Fruit fly (Drosophila melanogaster) S2 (cell line): ENCODE data around the gene CG17855.

Source experiments
- CG8478 ChIP-seq: fragments of >200 bp; optimal IDR thresholded peaks from 2 replicates; lab custom pipeline; 2018
- CTCF ChIP-seq, 2 experiments: fragments of >200 bp; optimal IDR thresholded peaks; 2 replicates each; lab custom pipeline; 2018

The CG17855 gene

DNA sequence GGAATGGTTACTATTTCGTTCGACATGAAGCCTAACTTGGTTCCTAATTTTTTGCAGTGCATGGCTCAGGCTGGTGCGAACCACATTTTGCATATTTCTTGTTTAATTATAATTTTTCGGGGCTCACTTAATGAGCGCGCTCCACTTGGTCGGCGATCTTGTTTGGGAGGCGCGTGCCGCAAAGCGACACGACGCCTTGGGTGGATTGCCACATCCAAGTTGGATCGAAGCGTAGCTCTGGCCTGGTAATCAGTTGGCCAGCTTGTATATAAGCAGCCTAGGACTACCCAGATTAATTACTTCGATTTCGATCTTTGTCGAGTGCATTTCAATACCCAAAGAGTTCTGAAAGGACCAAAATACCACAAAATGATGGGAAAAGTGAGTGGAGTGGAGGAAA lies 2.3 kb downstream of the CG17855 start, which contains the start of gene Cpr30B:
Cpr30B (plus strand) TSS at position 301 of the 400 bp plus-strand sequence.
- TF ChIP-seq CTCF (optimal IDR thresholded peaks at IDR 0.05; lab: Kevin White, UChicago) (no peak), CG8478 (no peak)

DNA sequence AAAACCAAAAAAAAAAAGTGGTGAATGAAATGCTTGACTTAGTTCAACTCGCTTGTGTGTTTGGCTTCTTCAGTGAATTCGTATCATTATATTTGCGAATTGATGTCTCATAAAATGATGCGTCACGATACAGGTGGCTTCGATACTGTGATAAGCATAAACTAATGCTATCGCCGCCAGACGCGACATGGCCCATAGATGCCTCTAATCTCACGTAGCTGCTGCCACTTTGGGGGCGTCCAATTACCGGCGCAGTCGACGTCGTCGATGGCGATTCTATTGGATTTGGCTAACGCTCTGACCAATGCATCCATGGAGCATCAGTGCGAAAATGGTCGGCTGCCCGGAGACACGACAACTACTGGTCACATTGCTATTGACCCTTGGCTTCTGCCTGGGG lies 3.5 kb downstream of the CG17855 start, which contains the start of gene CG13113:
CG13113 (plus strand) TSS at position 301 of the 400 bp plus-strand sequence.
- TF ChIP-seq CTCF (optimal IDR thresholded peaks at IDR 0.05; lab: Kevin White, UChicago): no peak
- no peak for TF ChIP-seq CG8478

DNA sequence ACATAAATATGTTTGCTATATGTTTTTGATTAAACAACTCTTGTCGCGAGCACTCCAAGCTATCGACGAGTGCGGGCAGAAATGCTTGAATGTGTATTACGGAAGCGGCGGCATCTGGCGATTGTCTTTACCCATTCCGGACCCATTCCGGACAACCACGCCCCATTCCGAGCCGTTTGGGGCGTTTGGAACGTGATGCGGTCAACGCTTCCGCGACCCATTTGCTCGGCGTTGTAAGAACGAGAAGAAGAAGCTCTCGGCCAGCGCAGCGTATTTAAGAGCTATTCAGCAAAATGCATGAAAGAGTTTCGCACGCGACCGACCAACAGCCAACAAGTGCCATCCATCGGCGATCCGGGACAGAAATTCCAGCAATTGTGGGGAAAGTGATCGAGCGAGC lies 5.2 kb downstream of the CG17855 start, which contains the start of gene CG13114:
CG13114 (plus strand) TSS at position 301 of the 400 bp plus-strand sequence.
- TF ChIP-seq CG8478: no peak
- no peak for TF ChIP-seq CTCF (optimal IDR thresholded peaks at IDR 0.05; lab: Kevin White, UChicago)

DNA sequence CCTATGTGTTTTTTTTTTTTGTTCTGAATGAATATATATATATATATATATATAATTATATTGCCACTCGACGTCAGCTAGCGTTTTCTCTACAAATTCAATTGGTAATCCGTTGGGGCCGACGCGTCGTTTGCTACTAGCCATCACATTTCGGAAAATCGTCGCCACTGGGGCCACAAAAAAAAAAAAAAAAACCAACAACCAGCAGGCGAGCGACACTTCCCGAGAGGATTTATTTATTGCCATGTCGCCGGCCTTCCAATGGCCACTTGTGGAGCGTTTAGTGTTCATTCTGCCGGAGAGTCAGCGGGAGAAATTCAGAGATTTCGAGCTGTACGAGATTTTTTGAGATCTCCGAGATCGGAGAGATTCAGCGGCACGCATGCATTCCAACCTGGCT lies 10.6 kb downstream of the CG17855 start:
- TF ChIP-seq CG8478 (no peak), CTCF (optimal IDR thresholded peaks at IDR 0.05; lab: Kevin White, UChicago) (no peak)

DNA sequence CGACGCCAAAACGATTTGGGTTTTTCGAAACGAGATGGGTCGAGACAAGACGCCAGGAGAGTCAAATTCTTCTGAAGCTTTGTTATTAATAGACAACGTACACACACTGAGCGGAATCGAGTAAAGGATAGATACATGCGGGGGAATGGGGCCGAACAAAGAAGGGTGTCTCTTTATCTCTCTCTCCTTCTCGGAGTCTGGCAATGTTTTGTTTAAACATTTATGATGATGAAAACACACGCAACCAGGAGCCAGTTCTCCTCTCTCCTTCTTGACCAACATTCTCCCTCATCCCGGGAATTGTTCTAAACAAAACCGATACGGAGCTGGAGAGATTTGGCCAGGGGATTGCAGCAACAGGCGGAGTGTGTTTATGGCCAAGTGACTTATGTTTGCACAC lies 17.5 kb downstream of the CG17855 start:
- TF ChIP-seq CTCF (optimal IDR thresholded peaks at IDR 0.05; lab: Kevin White, UChicago) (no peak), CG8478 (no peak)

DNA sequence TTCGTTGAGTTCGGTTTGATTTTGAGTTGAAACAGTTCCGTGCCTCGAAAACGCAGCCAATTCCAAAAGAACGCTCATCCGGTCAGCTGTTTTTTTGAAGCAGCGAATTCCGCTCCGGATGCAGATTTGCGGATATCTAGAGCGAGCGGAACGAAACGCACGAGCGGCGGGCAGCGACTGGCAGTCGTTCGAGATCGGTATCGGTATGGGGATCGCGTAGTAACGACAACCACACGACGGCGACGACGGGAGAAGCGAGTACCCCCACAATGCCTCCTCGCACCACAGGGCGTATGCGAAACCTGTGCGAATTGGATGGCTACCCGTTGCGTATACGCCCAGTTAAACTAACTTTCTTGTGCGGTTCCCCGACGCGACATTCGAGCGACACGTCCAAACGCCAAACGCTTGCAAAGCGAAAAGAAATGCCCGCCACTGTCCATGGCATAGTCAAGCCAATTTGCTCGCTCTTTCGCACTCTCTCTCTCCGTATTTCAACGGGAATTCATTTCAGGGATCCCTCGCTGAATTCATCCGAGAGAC lies 19.8 kb downstream of the CG17855 start:
- no peak for TF ChIP-seq CG8478
- no peak for TF ChIP-seq CTCF (optimal IDR thresholded peaks at IDR 0.05; lab: Kevin White, UChicago)

DNA sequence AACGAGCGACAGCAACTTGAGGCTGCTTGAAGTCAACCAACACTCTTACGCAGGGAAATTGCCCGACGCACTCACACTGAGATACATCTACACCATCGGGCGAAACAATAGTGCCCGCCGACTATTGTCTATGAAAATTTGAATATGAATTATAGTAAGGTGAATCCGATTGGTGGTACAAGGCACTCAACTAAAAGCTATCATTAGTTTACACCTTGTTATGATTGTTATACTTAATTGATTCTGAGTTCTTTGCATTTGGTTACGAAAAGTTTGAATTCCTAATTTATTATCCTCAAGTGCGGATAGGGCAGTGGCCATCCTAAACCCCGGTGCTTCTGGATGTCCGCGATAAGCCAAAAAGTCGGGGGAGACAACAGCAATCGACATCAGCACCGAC lies 22.4 kb downstream of the CG17855 start:
- TF ChIP-seq CTCF (optimal IDR thresholded peaks at IDR 0.05; lab: Kevin White, UChicago): no peak
- TF ChIP-seq CG8478: no peak

DNA sequence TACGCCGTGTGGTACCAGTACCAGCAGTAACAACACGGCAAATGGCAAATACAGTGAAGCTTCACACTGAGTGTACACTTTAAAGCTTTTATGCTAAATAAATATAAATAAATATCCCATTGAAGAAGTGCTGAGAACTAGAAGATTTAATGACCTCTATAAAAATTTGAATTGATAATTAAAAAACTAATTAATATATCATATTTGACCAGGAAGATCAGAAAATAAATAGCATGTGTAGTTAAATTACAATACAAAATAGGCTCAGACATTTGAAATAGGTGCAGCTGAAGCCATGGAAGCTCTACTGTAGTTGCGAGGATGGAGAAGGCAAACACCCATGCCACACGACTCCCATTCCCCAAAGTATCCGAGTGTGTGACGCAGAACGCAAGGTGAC lies 24.2 kb downstream of the CG17855 start:
- TF ChIP-seq CTCF (optimal IDR thresholded peaks at IDR 0.05; lab: Kevin White, UChicago) (no peak), CG8478 (no peak)

DNA sequence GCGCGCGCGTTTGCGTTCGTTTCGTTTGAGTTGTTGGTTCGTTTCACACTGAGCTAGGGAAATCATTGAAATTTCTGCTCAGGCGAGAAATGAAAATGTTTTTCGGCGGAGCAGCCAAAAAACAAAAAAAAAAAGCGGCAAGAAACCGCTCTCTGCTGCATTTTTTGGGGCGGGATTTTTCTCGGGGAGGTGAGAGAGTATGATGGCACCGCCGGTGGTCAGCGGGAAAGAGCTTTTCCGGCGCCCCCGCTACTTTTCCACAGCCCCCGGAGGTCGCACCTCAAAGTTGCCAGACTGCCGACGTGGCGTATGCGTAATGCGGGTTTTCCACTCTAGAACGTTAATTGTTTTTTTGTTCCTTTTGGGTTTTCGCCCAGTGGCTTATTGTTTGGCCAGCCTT lies 25.1 kb downstream of the CG17855 start, which contains the start of gene CG46468:
CG46468 (minus strand) TSS at position 52 of the 400 bp plus-strand sequence.
- TF ChIP-seq CG8478 (no peak), CTCF (optimal IDR thresholded peaks at IDR 0.05; lab: Kevin White, UChicago) (no peak)

DNA sequence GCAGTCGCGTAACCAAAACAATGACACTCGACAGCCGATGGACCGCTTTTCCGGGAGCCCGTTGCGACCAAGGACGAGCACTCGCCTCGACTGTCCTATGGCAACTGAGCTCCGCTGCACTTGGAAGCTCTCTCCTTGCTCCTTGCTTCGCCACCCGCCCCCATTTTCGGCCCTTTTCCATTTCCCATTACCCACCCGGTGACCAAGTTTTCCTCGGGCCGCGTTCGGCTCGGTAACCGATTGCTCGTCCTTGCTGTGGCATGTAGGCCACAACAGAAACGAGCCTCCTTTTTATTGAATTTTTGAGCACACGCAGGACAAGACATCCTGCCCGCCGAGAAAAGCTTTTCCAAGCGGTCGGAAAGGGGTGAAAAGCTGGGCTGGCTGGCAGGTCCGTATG lies 26.3 kb downstream of the CG17855 start, which contains the start of gene jp:
jp (minus strand) TSS at position 95 of the 400 bp plus-strand sequence.
- TF ChIP-seq CTCF (optimal IDR thresholded peaks at IDR 0.05; lab: Kevin White, UChicago): no peak
- no peak for TF ChIP-seq CG8478

DNA sequence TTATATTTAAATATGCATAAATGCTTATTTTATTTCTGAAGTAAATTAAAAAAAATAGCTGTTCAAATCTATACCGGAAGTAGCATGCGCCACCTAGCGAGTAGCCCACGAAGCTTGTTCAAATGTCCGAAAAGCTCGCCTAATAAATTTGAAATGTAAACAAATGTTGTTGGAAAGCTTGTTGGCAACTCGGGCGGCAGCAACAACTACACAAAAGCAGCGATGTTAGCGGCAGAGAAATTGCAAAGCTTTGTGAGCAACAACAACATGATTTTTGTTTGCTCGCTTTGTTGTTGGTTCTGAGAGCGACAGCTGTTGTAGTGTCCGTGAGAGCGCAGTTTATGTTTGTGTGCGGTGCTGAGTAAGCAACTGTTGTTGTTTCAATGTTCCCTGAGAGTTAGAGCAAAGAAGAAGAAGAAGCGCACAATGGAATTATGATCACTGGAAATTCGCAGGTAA lies 27.1 kb downstream of the CG17855 start:
- TF ChIP-seq CG8478: no peak
- peak; percentile 63 to 65 for TF ChIP-seq CTCF (optimal IDR thresholded peaks at IDR 0.05; lab: Kevin White, UChicago)

DNA sequence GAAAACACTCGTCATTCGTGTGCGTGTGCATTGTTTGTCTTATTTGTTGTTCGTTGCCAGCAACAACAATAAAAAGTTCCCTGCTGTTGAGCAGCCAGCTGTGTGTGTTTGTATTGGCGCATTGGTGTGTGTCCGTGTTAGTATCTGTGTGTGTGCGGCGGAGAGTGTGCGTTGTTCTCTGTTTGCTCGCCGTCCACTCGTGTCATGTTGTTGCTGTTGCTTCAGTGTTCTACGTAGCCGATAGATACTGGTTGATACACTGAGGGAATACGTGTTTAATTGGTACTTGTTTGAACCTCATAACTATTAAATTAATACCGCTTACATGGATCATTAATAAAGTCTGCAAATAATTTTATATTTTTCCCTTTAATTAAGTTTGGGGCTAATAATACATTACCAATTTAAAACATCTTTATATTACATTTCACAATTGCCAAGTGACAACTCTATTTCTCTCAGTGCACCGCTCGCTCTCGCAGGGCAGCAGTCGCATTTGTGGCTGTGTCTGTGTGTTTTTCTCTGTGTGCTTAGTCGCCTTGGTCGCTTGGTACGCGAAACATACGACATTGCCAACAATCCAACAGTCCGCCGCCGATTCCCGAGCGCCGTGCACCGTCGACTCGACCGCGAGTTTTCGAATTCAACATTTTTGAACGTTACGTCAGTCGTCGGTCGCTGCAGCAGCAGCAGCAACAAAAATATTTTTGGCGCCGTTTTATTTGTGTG lies 28.2 kb downstream of the CG17855 start, which contains the start of gene brwl:
brwl (plus strand) TSS at position 531 of the 729 bp plus-strand sequence.
- TF ChIP-seq CTCF (optimal IDR thresholded peaks at IDR 0.05; lab: Kevin White, UChicago): no peak
- TF ChIP-seq CG8478: no peak

DNA sequence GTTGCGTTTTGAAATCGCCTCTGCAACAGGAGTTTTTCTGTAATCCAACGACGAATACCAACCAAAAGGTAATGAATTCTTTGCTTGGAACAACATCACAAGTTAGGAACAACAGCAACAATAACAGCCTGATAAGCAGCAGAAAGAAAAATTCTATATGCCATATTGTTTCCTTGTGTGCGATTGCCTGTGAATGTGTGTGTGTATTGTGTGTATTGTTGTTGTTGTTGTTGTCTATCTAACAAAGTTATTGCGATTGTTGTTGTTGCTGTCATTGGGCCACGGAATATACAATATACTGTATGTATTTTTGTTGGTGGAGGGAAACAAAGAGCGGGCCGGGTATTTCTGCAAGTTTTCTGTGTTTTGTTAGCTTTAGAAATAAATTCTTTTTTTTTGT lies 28.8 kb downstream of the CG17855 start:
- TF ChIP-seq CG8478 (no peak), CTCF (optimal IDR thresholded peaks at IDR 0.05; lab: Kevin White, UChicago) (no peak)

DNA sequence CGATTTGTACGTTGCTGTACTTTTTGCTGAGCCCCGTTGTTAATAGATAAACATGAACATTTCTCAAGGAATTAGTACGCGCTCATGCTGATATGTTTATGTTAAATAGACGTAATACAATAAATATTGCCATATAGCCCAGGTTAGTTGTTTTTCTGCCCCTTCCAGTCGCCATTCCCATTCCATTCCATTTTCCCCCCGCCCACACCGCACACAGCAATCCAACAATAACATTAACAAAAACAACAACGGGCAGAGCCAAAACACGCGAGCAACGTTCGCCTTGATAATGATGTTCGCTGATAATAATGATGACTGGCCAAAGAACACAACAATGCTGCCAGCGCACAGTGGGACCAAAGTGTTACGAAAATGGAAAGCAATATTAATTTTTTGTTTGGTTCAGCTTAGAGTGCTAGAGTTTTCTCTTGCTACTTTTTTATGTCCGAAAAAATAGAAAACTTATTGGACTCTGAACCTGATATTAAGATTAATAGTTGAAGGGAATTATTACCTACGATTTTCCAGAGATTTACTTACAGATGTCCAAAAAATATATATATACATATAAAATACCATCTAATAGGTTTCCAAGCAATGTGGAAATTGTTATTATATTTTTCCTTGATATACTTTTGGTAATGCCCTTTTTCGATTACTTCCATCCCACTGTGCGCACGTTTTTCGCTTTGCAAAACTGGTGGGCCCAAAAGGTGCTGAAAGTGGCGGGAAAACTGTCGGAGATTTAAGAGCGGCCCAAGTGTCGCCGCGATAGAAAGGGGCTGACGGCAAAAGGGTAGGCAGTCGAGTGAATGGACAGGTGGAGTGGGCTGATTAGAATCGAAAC lies 29.5 kb downstream of the CG17855 start:
- TF ChIP-seq CG8478 (no peak), CTCF (optimal IDR thresholded peaks at IDR 0.05; lab: Kevin White, UChicago) (no peak)

DNA sequence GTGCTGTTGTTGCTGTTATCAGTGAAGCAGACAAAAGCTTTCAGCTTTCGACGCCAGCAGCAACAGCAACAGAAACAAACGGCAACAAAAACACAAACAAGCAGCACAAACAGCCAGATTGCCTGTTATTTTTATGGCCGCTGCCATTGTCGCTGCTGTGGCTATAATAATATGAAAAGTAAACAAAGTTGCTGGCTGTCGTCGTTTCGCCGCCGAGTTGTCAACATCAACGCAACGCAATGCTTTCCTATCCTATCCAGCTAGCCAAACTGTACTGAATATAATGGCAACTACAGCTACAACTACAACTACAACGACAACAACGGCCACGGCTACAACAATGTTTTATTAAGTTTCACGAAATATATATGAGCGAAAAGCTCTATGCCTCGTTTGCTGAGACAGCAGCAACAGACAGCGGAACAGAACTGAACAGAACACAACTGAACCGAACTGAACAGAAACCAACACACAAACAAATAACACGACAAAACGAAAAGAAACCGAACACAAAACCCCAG lies 30.4 kb downstream of the CG17855 start:
- TF ChIP-seq CTCF (optimal IDR thresholded peaks at IDR 0.05; lab: Kevin White, UChicago): no peak
- TF ChIP-seq CG8478: no peak
